Worm (Caenorhabditis elegans) whole organism, L1 larva: Measurements from ENCODE around the gene rpoa-49.

Experiments used
- egl-13 ChIP-seq: sonication (generic microtip); optimal IDR thresholded peaks from 2 replicates; lab custom pipeline; 2016; ENCODE audit warnings: missing genotype, missing genetic modification reagents, missing genetic modification characterization, missing compliant biosample characterization
- egl-27 ChIP-seq, 2 experiments: fragments of 150-350 bp in 1 of 2; sonication (generic microtip); optimal IDR thresholded peaks; 3 replicates each; lab custom pipeline; 2017 to 2018; ENCODE audit warnings: missing biosample characterization in 2 of 2, missing genetic modification characterization in 2 of 2, missing genetic modification reagents in 2 of 2
- fkh-8 ChIP-seq: sonication (generic microtip); optimal IDR thresholded peaks from 2 replicates; lab custom pipeline; 2016; ENCODE audit warnings: mild to moderate bottlenecking, missing genetic modification characterization, missing compliant biosample characterization
- fos-1 ChIP-seq: fragments of 150-350 bp; optimal IDR thresholded peaks from 2 replicates; lab custom pipeline; 2014; ENCODE audit warnings: missing biosample characterization, missing genetic modification characterization
- hlh-17 ChIP-seq: fragments of 200-800 bp; sonication (Bioruptor generic); optimal IDR thresholded peaks from 2 replicates; lab custom pipeline; 2018; ENCODE audit warnings: missing genetic modification characterization, mild to moderate bottlenecking, missing compliant biosample characterization, moderate library complexity, borderline replicate concordance
- nhr-76 ChIP-seq: sonication (generic microtip); optimal IDR thresholded peaks from 2 replicates; lab custom pipeline; 2017; ENCODE audit warnings: missing biosample characterization, missing genetic modification characterization
- pag-3 ChIP-seq: sonication (generic microtip); optimal IDR thresholded peaks from 2 replicates; lab custom pipeline; 2017; ENCODE audit warnings: missing genetic modification characterization, mild to moderate bottlenecking, missing compliant biosample characterization, antibody characterized with exemption, borderline replicate concordance; ENCODE audit not compliant: insufficient read depth
- rnt-1 ChIP-seq: sonication (generic microtip); optimal IDR thresholded peaks from 2 replicates; lab custom pipeline; 2016; ENCODE audit warnings: mild to moderate bottlenecking, missing genetic modification characterization, moderate library complexity, missing compliant biosample characterization
- unc-62 ChIP-seq: fragments of 150-350 bp; optimal IDR thresholded peaks from 2 replicates; lab custom pipeline; 2014; ENCODE audit warnings: missing biosample characterization, missing genetic modification reagents, missing genetic modification characterization
- ztf-11 ChIP-seq, 2 experiments: sonication (generic microtip); optimal IDR thresholded peaks; 2 replicates each; lab custom pipeline; 2016 to 2017; ENCODE audit warnings: missing genetic modification characterization in 2 of 2, missing biosample characterization in 1 of 2, missing compliant biosample characterization in 1 of 2
- ztf-4 ChIP-seq: fragments of 150-350 bp; optimal IDR thresholded peaks from 2 replicates; lab custom pipeline; 2014; ENCODE audit warnings: missing biosample characterization, missing genetic modification characterization

ce11 chrII:95177-95576, 50.3 kb downstream of the rpoa-49 start, which contains the start of gene C50D2.7:
- no peak for TF ChIP-seq hlh-17 (GFP tag; lab: Kevin White, UChicago)
- TF ChIP-seq egl-27 (tag; optimal IDR thresholded peaks at IDR 0.05; lab: Kevin White, UChicago) = no peak
- no peak for TF ChIP-seq fos-1
- TF ChIP-seq rnt-1 (tag; lab: Kevin White, UChicago) = no peak
- TF ChIP-seq egl-13 (tag; lab: Kevin White, UChicago) = no peak
- TF ChIP-seq pag-3 (tag; lab: Kevin White, UChicago) = no peak
- TF ChIP-seq ztf-4 (tag; lab: Kevin White, UChicago) = no peak
- TF ChIP-seq unc-62 (GFP tag; lab: Kevin White, UChicago) = no peak
- TF ChIP-seq fkh-8 (tag; lab: Kevin White, UChicago) = no peak
- TF ChIP-seq ztf-11 (tag; optimal IDR thresholded peaks at IDR 0.05; lab: Kevin White, UChicago) = no peak
- no peak for TF ChIP-seq nhr-76
